Worm (Caenorhabditis elegans) whole organism, L1 larva: ENCODE measurements around the gene col-85.

Source experiments
- blmp-1 ChIP-seq: fragments of 150-350 bp; optimal IDR thresholded peaks from 2 replicates; lab custom pipeline; 2014; ENCODE audit warnings: missing biosample characterization, missing genetic modification characterization
- mdl-1 ChIP-seq, 2 experiments: fragments of 150-350 bp; optimal IDR thresholded peaks; 2 replicates each; lab custom pipeline; 2014 to 2017; ENCODE audit warnings: missing biosample characterization in 2 of 2, missing genetic modification characterization in 2 of 2, inconsistent platforms in 1 of 2

DNA sequence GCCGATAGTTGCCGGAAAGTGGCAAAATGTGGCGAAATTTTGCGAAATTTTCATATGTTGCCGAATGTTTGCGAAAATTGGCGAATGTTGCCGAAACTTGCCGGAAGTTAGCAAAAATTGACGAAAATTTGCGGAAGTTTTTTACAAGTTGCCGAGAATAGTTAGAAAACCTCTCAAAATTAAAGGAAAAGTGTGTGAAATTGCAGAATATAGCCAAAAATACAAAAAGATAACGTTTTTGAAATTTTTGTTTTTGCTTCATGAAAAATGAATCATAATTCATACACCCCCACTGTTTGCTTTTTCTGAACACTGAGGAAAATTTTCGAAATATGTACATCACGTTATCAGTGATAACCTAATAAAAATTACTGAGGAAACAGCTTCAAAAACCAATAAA, 13.2 kb downstream of the col-85 start:
- TF ChIP-seq blmp-1 (tag; lab: Kevin White, UChicago) (no peak), mdl-1 (tag; optimal IDR thresholded peaks at IDR 0.05; lab: Kevin White, UChicago) (no peak)
